Fruit fly (Drosophila melanogaster): ENCODE data around the gene cad.

The cad gene

dm6 chr2L:20758847-20759465 lies 11.6 kb upstream of the cad start (continued):
- TF ChIP-seq CG12942 (GFP tag; optimal IDR thresholded peaks at IDR 0.05) (peak; percentile 6), emc (GFP tag; optimal IDR thresholded peaks at IDR 0.05) (no peak), ranshi (GFP tag; IDR thresholded peaks at IDR 0.05) (peak; percentile 80), CG1233 (GFP tag; optimal IDR thresholded peaks at IDR 0.05) (peak; percentile 68), CG8388 (GFP tag; optimal IDR thresholded peaks at IDR 0.05) (peak; percentile 44), ac (GFP tag; optimal IDR thresholded peaks at IDR 0.05) (no peak), CG10147 (GFP tag; optimal IDR thresholded peaks at IDR 0.05) (peak; percentile 43), ken (GFP tag; IDR thresholded peaks at IDR 0.05) (peak; percentile 49; the same call in 1 of the 3 replicates), BtbVII (GFP tag; optimal IDR thresholded peaks at IDR 0.05) (peak; percentile 67), sc (optimal IDR thresholded peaks at IDR 0.05) (no peak), sc (GFP tag; optimal IDR thresholded peaks at IDR 0.05) (no peak), Nf-YA (GFP tag; IDR thresholded peaks at IDR 0.05) (no peak), CG14710 (tag; optimal IDR thresholded peaks at IDR 0.05) (peak; percentile 29), Meics (GFP tag; optimal IDR thresholded peaks at IDR 0.05) (peak; percentile 88), CG10654 (GFP tag; optimal IDR thresholded peaks at IDR 0.05) (peak; percentile 19), Mrtf (GFP tag; IDR thresholded peaks at IDR 0.05) (peak; percentile 56), CG8478 (optimal IDR thresholded peaks at IDR 0.05) (no peak), Deaf1 (tag; optimal IDR thresholded peaks at IDR 0.05) (peak; percentile 61), CG17186 (GFP tag; optimal IDR thresholded peaks at IDR 0.05) (no peak), chinmo (GFP tag; IDR thresholded peaks at IDR 0.05; ENCODE audit: partially characterized antibody) (no peak), CG18476 (GFP tag; optimal IDR thresholded peaks at IDR 0.05) (peak; percentile 45), CG17568 (GFP tag; optimal IDR thresholded peaks at IDR 0.05) (no peak), pho (GFP tag; optimal IDR thresholded peaks at IDR 0.05) (peak; percentile 40), Nf-YC (tag; optimal IDR thresholded peaks at IDR 0.05) (peak; percentile 52), HHEX (GFP tag; optimal IDR thresholded peaks at IDR 0.05) (peak; percentile 67), CG15073 (GFP tag; optimal IDR thresholded peaks at IDR 0.05) (no peak), CG34224 (GFP tag; IDR thresholded peaks at IDR 0.05; ENCODE audit: partially characterized antibody) (no peak), CG30431 (GFP tag; optimal IDR thresholded peaks at IDR 0.05) (peak; percentile 10), btn (GFP tag; optimal IDR thresholded peaks at IDR 0.05) (peak; percentile 1), tll (GFP tag; optimal IDR thresholded peaks at IDR 0.05) (no peak), CG7357 (GFP tag; IDR thresholded peaks at IDR 0.05) (peak; percentile 67; the same call in 2 of the 3 replicates), CG16779 (GFP tag; IDR thresholded peaks at IDR 0.05) (peak; percentile 62), CG14965 (GFP tag; optimal IDR thresholded peaks at IDR 0.05; ENCODE audit: borderline replicate concordance) (no peak), ewg (GFP tag; optimal IDR thresholded peaks at IDR 0.05) (peak; percentile 1), vfl (GFP tag; optimal IDR thresholded peaks at IDR 0.05) (peak; percentile 35), odd (GFP tag; optimal IDR thresholded peaks at IDR 0.05) (no peak), CG3065 (GFP tag; optimal IDR thresholded peaks at IDR 0.05) (no peak), CG12744 (GFP tag; optimal IDR thresholded peaks at IDR 0.05) (no peak), usp (GFP tag; optimal IDR thresholded peaks at IDR 0.05) (no peak), ham (GFP tag; IDR thresholded peaks at IDR 0.05) (peak; percentile 26; the same call in 1 of the 2 replicates), org-1 (GFP tag; optimal IDR thresholded peaks at IDR 0.05) (peak; percentile 32), CG13624 (GFP tag; optimal IDR thresholded peaks at IDR 0.05) (peak; percentile 66), Awh (GFP tag; IDR thresholded peaks at IDR 0.05) (no peak), CG11560 (tag; IDR thresholded peaks at IDR 0.05) (peak; percentile 59; the same call in 1 of the 3 replicates), rib (GFP tag; IDR thresholded peaks at IDR 0.05) (peak; percentile 66; the same call in 1 of the 2 replicates), slbo (GFP tag; IDR thresholded peaks at IDR 0.05) (peak; percentile 88), fu2 (GFP tag; optimal IDR thresholded peaks at IDR 0.05) (peak; percentile 42), CG17359 (tag; optimal IDR thresholded peaks at IDR 0.05) (peak; percentile 68), ems (GFP tag; optimal IDR thresholded peaks at IDR 0.05) (peak; percentile 54), tx (GFP tag; optimal IDR thresholded peaks at IDR 0.05) (peak; percentile 30), CkIIα-i1 (GFP tag; IDR thresholded peaks at IDR 0.05) (no peak)

Measured in whole organism, embryonic.